Worm (Caenorhabditis elegans): ENCODE data around the gene ceh-54.

DNA sequence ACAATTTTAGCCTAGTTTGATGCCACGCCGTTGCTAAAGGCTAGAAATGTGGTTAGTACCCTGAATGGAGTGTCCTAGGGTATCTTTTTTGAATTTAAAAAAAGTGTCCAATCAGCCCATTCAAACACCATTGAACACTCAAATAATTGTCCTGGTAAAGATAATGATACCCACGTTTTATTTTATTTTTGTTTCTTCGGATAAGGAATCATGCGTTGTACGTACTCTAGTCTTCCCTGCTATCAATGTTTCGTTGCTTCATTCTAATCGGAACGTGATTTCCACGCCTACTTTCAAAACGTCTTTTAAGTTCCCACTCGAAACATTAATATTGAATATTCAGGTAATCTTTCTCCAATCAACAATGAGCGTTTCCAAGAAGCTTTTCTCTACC is 46.6 kb upstream of the ceh-54 start, which contains the start of gene got-2.2:
- TF ChIP-seq nhr-12 (tag; optimal IDR thresholded peaks at IDR 0.05) (no peak), dmd-4 (tag; optimal IDR thresholded peaks at IDR 0.05) (no peak), ceh-16 (tag; optimal IDR thresholded peaks at IDR 0.05) (no peak), ama-1 (optimal IDR thresholded peaks at IDR 0.05) (no peak), snpc-4 (tag; optimal IDR thresholded peaks at IDR 0.05) (no peak), lin-39 (tag; optimal IDR thresholded peaks at IDR 0.05) (no peak), F13H6.1 (tag; optimal IDR thresholded peaks at IDR 0.05) (no peak), lin-11 (tag; optimal IDR thresholded peaks at IDR 0.05) (no peak)

All from whole organism, L2 larva.